Worm (Caenorhabditis elegans) whole organism, mixed stage, embryonic: ENCODE results near the gene pxl-1.

Experiments used
- M03D4.4 ChIP-seq: sonication (generic microtip); optimal IDR thresholded peaks from 2 replicates; lab custom pipeline; 2017; ENCODE audit warnings: mild to moderate bottlenecking, missing genetic modification characterization, missing compliant biosample characterization
- bed-3 ChIP-seq: fragments of 200-800 bp; sonication (Bioruptor generic); optimal IDR thresholded peaks from 3 replicates; lab custom pipeline; 2018; ENCODE audit warnings: mild to moderate bottlenecking, missing genetic modification characterization, moderate library complexity, missing compliant biosample characterization
- blmp-1 ChIP-seq: fragments of 150-350 bp; optimal IDR thresholded peaks from 2 replicates; lab custom pipeline; 2014; ENCODE audit warnings: missing biosample characterization, missing genetic modification characterization
- ceh-39 ChIP-seq: fragments of 150-350 bp; optimal IDR thresholded peaks from 2 replicates; lab custom pipeline; 2014; ENCODE audit warnings: missing biosample characterization, missing genetic modification characterization
- ceh-43 ChIP-seq: fragments of 200-800 bp; sonication (Bioruptor generic); optimal IDR thresholded peaks from 2 replicates; lab custom pipeline; 2018; ENCODE audit warnings: mild to moderate bottlenecking, missing genetic modification characterization, moderate library complexity, missing compliant biosample characterization
- ceh-83 ChIP-seq: fragments of 200-800 bp; sonication (Bioruptor generic); optimal IDR thresholded peaks from 2 replicates; lab custom pipeline; 2018; ENCODE audit warnings: mild to moderate bottlenecking, missing genetic modification characterization, missing compliant biosample characterization
- ces-1 ChIP-seq: fragments of 150-350 bp; optimal IDR thresholded peaks from 2 replicates; lab custom pipeline; 2014; ENCODE audit warnings: missing biosample characterization, missing genetic modification reagents, missing genetic modification characterization
- cnd-1 ChIP-seq: fragments of 200-800 bp; sonication (Bioruptor generic); optimal IDR thresholded peaks from 2 replicates; lab custom pipeline; 2018; ENCODE audit warnings: mild to moderate bottlenecking, missing genetic modification characterization, missing compliant biosample characterization
- drap-1 ChIP-seq: fragments of 200-800 bp; sonication (Bioruptor generic); optimal IDR thresholded peaks from 3 replicates; lab custom pipeline; 2018; ENCODE audit warnings: mild to moderate bottlenecking, missing genetic modification characterization, missing compliant biosample characterization
- elt-1 ChIP-seq: sonication (generic microtip); optimal IDR thresholded peaks from 2 replicates; lab custom pipeline; 2017; ENCODE audit warnings: missing genetic modification characterization, mild to moderate bottlenecking, missing compliant biosample characterization, antibody characterized with exemption, moderate library complexity, borderline replicate concordance; ENCODE audit not compliant: insufficient read depth
- elt-3 ChIP-seq: fragments of 150-350 bp; optimal IDR thresholded peaks from 2 replicates; lab custom pipeline; 2014; ENCODE audit warnings: missing biosample characterization, missing genetic modification characterization
- flh-1 ChIP-seq: fragments of 200-800 bp; sonication (Bioruptor generic); optimal IDR thresholded peaks from 2 replicates; lab custom pipeline; 2018; ENCODE audit warnings: mild to moderate bottlenecking, missing genetic modification characterization, moderate library complexity, missing compliant biosample characterization
- ham-2 ChIP-seq: fragments of 200-800 bp; sonication (Bioruptor generic); optimal IDR thresholded peaks from 2 replicates; lab custom pipeline; 2018; ENCODE audit warnings: mild to moderate bottlenecking, missing genetic modification characterization, missing compliant biosample characterization
- lin-13 ChIP-seq: fragments of 150-350 bp; optimal IDR thresholded peaks from 2 replicates; lab custom pipeline; 2014; ENCODE audit warnings: missing biosample characterization, missing genetic modification characterization
- lin-32 ChIP-seq: fragments of 200-800 bp; sonication (Bioruptor generic); optimal IDR thresholded peaks from 2 replicates; lab custom pipeline; 2018; ENCODE audit warnings: mild to moderate bottlenecking, missing genetic modification characterization, missing compliant biosample characterization
- lsy-2 ChIP-seq: fragments of 150-350 bp; optimal IDR thresholded peaks from 2 replicates; lab custom pipeline; 2014; ENCODE audit warnings: missing biosample characterization, missing genetic modification characterization
- mab-5 ChIP-seq: fragments of 150-350 bp; optimal IDR thresholded peaks from 2 replicates; lab custom pipeline; 2014; ENCODE audit warnings: missing biosample characterization, missing genetic modification characterization
- mep-1 ChIP-seq: fragments of 150-350 bp; optimal IDR thresholded peaks from 2 replicates; lab custom pipeline; 2017; ENCODE audit warnings: missing biosample characterization, missing genetic modification reagents, missing genetic modification characterization, inconsistent platforms
- mls-2 ChIP-seq: sonication (generic microtip); optimal IDR thresholded peaks from 2 replicates; lab custom pipeline; 2016; ENCODE audit warnings: mild to moderate bottlenecking, missing genetic modification characterization, moderate library complexity, missing compliant biosample characterization
- nhr-2 ChIP-seq: fragments of 150-350 bp; optimal IDR thresholded peaks from 2 replicates; lab custom pipeline; 2014; ENCODE audit warnings: missing biosample characterization, missing genetic modification characterization
- nhr-76 ChIP-seq: sonication (generic microtip); optimal IDR thresholded peaks from 2 replicates; lab custom pipeline; 2017; ENCODE audit warnings: missing biosample characterization, missing genetic modification characterization
- pha-4 ChIP-seq: fragments of 150-350 bp; optimal IDR thresholded peaks from 2 replicates; lab custom pipeline; 2018; ENCODE audit warnings: missing biosample characterization, missing genetic modification reagents, missing genetic modification characterization
- sem-2 ChIP-seq: fragments of 200-800 bp; sonication (Bioruptor generic); optimal IDR thresholded peaks from 2 replicates; lab custom pipeline; 2018; ENCODE audit warnings: mild to moderate bottlenecking, missing genetic modification characterization, missing compliant biosample characterization
- sptf-1 ChIP-seq: sonication (generic microtip); optimal IDR thresholded peaks from 2 replicates; lab custom pipeline; 2017; ENCODE audit warnings: mild to moderate bottlenecking, missing genetic modification characterization, moderate library complexity, missing compliant biosample characterization
- tbx-8 ChIP-seq: fragments of 200-800 bp; sonication (Bioruptor generic); optimal IDR thresholded peaks from 2 replicates; lab custom pipeline; 2018; ENCODE audit warnings: mild to moderate bottlenecking, missing genetic modification characterization, moderate library complexity, missing compliant biosample characterization
- unc-39 ChIP-seq: fragments of 150-350 bp; optimal IDR thresholded peaks from 2 replicates; lab custom pipeline; 2014; ENCODE audit warnings: missing biosample characterization, missing genetic modification characterization
- unc-62 ChIP-seq: fragments of 150-350 bp; optimal IDR thresholded peaks from 2 replicates; lab custom pipeline; 2014; ENCODE audit warnings: missing biosample characterization, missing genetic modification reagents, missing genetic modification characterization
- zip-8 ChIP-seq: fragments of 150-350 bp; optimal IDR thresholded peaks from 2 replicates; lab custom pipeline; 2014; ENCODE audit warnings: missing biosample characterization, missing genetic modification characterization

The pxl-1 gene

DNA sequence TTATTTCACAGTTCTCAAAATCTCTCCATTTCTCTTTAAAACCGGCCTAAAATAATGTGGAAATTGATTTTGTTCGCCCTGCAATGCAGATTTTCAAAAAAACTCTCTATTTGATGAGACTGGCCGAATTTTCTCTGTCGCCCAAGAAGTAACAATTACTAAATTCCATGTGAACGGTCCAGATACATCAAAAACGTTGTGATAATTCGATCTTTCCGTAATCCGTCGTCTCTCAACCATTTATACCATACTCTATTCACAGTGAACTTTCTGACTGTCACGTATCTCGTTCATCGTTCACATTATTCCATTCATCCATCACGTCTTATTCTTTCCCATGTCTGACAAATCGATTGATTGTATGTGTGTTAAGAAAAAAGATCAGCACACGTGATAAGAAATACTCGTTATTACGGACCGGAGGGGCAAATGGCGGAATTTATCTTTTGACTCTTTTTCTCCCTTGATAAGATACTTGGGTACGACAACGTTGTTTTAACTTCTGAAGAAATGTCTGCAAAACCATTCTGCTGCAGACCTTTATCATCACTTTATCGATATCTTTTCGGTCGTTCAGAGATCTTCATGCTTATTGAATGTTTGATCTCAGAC is 25.4 kb upstream of the pxl-1 start:
- TF ChIP-seq sptf-1 (tag; lab: Kevin White, UChicago) (no peak), mep-1 (tag; lab: Kevin White, UChicago) (no peak), nhr-76 (tag; lab: Kevin White, UChicago) (no peak), ceh-83 (GFP tag; lab: Kevin White, UChicago) (no peak), bed-3 (GFP tag; lab: Kevin White, UChicago) (no peak), drap-1 (GFP tag; lab: Kevin White, UChicago) (no peak), sem-2 (GFP tag; lab: Kevin White, UChicago) (no peak), lsy-2 (no peak), unc-62 (GFP tag; lab: Kevin White, UChicago) (no peak), nhr-2 (tag; lab: Kevin White, UChicago) (no peak)

ce11 chrIII:5919799-5920387 is 24.1 kb upstream of the pxl-1 start, which contains the start of the genes tdo-2 and C28H8.2:
TSS of gene tdo-2 (minus strand) at chrIII:5919955.
TSS of gene C28H8.2 (plus strand) at chrIII:5920322.
- TF ChIP-seq ceh-43 (GFP tag; lab: Kevin White, UChicago), result no peak
- TF ChIP-seq ces-1, result no peak
- no peak for TF ChIP-seq pha-4
- TF ChIP-seq flh-1 (GFP tag; lab: Kevin White, UChicago), result no peak
- TF ChIP-seq ham-2 (GFP tag; lab: Kevin White, UChicago), result no peak
- no peak for TF ChIP-seq unc-62 (GFP tag; lab: Kevin White, UChicago)
- TF ChIP-seq lsy-2, result no peak
- TF ChIP-seq bed-3 (GFP tag; lab: Kevin White, UChicago), result no peak
- no peak for TF ChIP-seq drap-1 (GFP tag; lab: Kevin White, UChicago)
- no peak for TF ChIP-seq ceh-39 (tag; lab: Kevin White, UChicago)
- no peak for TF ChIP-seq lin-13
- TF ChIP-seq, all 35 proteins: peak for 0

DNA sequence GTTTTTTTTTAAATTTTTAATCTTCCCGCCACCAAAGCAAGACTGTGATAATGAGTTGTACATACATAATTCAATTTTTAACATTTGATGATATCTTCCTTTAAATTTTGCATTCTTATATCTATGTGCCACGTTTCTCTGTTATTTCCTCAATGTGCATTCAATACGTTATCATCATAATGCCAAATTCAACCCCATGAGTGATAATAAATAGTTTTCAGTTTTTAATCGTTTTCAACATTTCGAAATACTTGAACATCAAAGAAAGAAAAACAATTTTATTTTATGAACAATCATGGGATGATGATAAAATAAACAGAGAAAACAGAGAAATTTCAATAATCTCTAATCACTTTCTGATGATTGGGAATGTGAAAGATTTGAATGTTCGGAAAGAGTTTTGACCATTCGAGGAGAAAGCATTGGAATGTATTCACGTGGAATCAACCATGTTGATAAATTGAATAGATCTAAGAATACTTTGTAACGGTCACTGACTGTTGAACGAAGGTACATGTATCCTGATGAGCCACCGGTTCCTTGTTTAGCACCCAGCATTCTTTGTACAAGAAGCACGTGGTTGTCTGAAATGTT is 21.6 kb upstream of the pxl-1 start:
- no peak for TF ChIP-seq cnd-1 (tag; lab: Kevin White, UChicago)
- TF ChIP-seq tbx-8 (GFP tag; lab: Kevin White, UChicago), result no peak
- TF ChIP-seq elt-3 (tag; lab: Kevin White, UChicago), result no peak
- no peak for TF ChIP-seq pha-4
- no peak for TF ChIP-seq ham-2 (GFP tag; lab: Kevin White, UChicago)
- no peak for TF ChIP-seq ceh-43 (GFP tag; lab: Kevin White, UChicago)
- no peak for TF ChIP-seq blmp-1 (tag; lab: Kevin White, UChicago)

- TF ChIP-seq ceh-39 (tag; lab: Kevin White, UChicago) (no peak), lin-13 (no peak), ceh-43 (GFP tag; lab: Kevin White, UChicago) (no peak), drap-1 (GFP tag; lab: Kevin White, UChicago) (no peak), elt-1 (tag; lab: Kevin White, UChicago) (no peak), ham-2 (GFP tag; lab: Kevin White, UChicago) (no peak)
These were observed 20.1 kb upstream of the pxl-1 start for ce11 chrIII:5915926-5916325.

DNA sequence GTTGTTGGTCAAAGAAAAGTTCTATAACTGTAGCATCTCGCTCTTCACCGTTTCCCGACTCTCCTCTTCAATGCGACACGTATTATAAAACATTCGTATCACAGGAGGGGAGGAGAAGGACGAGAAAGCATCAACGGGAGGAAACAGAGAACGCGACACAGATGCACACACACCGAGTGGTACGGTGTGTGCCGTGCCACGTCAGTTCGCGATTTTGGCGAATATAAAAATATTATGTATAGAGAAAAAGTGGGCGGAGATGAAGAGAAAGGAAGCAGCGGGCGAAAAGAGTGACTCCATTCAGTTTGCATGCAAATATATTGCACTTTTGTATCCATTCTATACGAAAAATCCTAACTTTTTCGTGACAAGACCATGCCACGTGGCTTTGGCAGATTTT is 18.9 kb upstream of the pxl-1 start:
- no peak for TF ChIP-seq lin-13
- TF ChIP-seq bed-3 (GFP tag; lab: Kevin White, UChicago), result no peak
- TF ChIP-seq cnd-1 (tag; lab: Kevin White, UChicago), result no peak
- no peak for TF ChIP-seq mep-1 (tag; lab: Kevin White, UChicago)
- no peak for TF ChIP-seq unc-62 (GFP tag; lab: Kevin White, UChicago)
- TF ChIP-seq nhr-2 (tag; lab: Kevin White, UChicago), result no peak
- TF ChIP-seq unc-39 (tag; lab: Kevin White, UChicago), result no peak
- no peak for TF ChIP-seq M03D4.4 (tag; lab: Kevin White, UChicago)
- TF ChIP-seq mab-5, result no peak
- TF ChIP-seq mls-2 (tag; lab: Kevin White, UChicago), result no peak
- no peak for TF ChIP-seq tbx-8 (GFP tag; lab: Kevin White, UChicago)
- TF ChIP-seq lsy-2, result no peak
- no peak for TF ChIP-seq elt-3 (tag; lab: Kevin White, UChicago)
- TF ChIP-seq sptf-1 (tag; lab: Kevin White, UChicago), result no peak
- no peak for TF ChIP-seq lin-32
- TF ChIP-seq drap-1 (GFP tag; lab: Kevin White, UChicago), result no peak
- no peak for TF ChIP-seq zip-8 (tag; lab: Kevin White, UChicago)
